Worm (Caenorhabditis elegans): ENCODE data around the gene ZK354.9.

- TF ChIP-seq sea-1 (GFP tag; conservative IDR thresholded peaks at IDR 0.05) = no peak
- TF ChIP-seq ama-1 (optimal IDR thresholded peaks at IDR 0.05) = no peak
- TF ChIP-seq aly-1 (tag; optimal IDR thresholded peaks at IDR 0.05) = no peak
- no peak for TF ChIP-seq F13C5.2 (tag; optimal IDR thresholded peaks at IDR 0.05)
- TF ChIP-seq tbx-11 (GFP tag; IDR thresholded peaks at IDR 0.05) = no peak
- TF ChIP-seq ets-7 (tag; optimal IDR thresholded peaks at IDR 0.05) = no peak
- TF ChIP-seq flt-1 (GFP tag; IDR thresholded peaks at IDR 0.05) = no peak
- no peak for TF ChIP-seq scrt-1 (GFP tag; IDR thresholded peaks at IDR 0.05)
- no peak for TF ChIP-seq hnd-1 (tag; optimal IDR thresholded peaks at IDR 0.05)
- TF ChIP-seq ceh-36 (tag; optimal IDR thresholded peaks at IDR 0.05) = no peak
- TF ChIP-seq B0310.2 (tag; optimal IDR thresholded peaks at IDR 0.05) = no peak
- no peak for TF ChIP-seq hmg-4 (GFP tag; optimal IDR thresholded peaks at IDR 0.05)
These were observed 24.2 kb upstream of the ZK354.9 start, which contains the start of gene Y4C6B.3 for ce11 chrIV:5332178-5332577.

Data from whole organism, early embryonic.